Worm (Caenorhabditis elegans) whole organism, L1 larva: ENCODE data around the gene npp-10.

ENCODE experiments used
- F16B12.6 ChIP-seq: fragments of 150-350 bp; optimal IDR thresholded peaks from 2 replicates; lab custom pipeline; 2014; ENCODE audit warnings: missing biosample characterization, missing genetic modification characterization
- Y116A8C.19 ChIP-seq: sonication (generic microtip); optimal IDR thresholded peaks from 2 replicates; lab custom pipeline; 2016; ENCODE audit warnings: missing compliant biosample characterization, missing genetic modification characterization, borderline replicate concordance
- aha-1 ChIP-seq: fragments of 150-350 bp; optimal IDR thresholded peaks from 2 replicates; lab custom pipeline; 2014; ENCODE audit warnings: missing biosample characterization, missing genetic modification characterization
- alr-1 ChIP-seq: fragments of 200-800 bp; sonication (Bioruptor generic); optimal IDR thresholded peaks from 2 replicates; lab custom pipeline; 2018; ENCODE audit warnings: borderline replicate concordance, mild to moderate bottlenecking, missing genetic modification characterization, missing compliant biosample characterization
- aly-2 ChIP-seq: fragments of 150-350 bp; optimal IDR thresholded peaks from 2 replicates; lab custom pipeline; 2014; ENCODE audit warnings: missing biosample characterization, missing genetic modification characterization
- ama-1 ChIP-seq: fragments of 150-350 bp; optimal IDR thresholded peaks from 2 replicates; lab custom pipeline; 2014
- blmp-1 ChIP-seq: fragments of 150-350 bp; optimal IDR thresholded peaks from 2 replicates; lab custom pipeline; 2014; ENCODE audit warnings: missing biosample characterization, missing genetic modification characterization
- ceh-63 ChIP-seq: fragments of 200-800 bp; sonication (Bioruptor generic); optimal IDR thresholded peaks from 2 replicates; lab custom pipeline; 2018; ENCODE audit warnings: mild to moderate bottlenecking, missing genetic modification characterization, missing compliant biosample characterization
- ceh-82 ChIP-seq, 3 experiments: fragments of 150-350 bp in 1 of 3; sonication (generic microtip) in 2 of 3; optimal IDR thresholded peaks; 2 replicates each; lab custom pipeline; 2014 to 2017; ENCODE audit warnings: missing biosample characterization in 3 of 3, missing genetic modification characterization in 3 of 3
- ceh-88 ChIP-seq: fragments of 200-800 bp; sonication (Bioruptor generic); IDR thresholded peaks from 2 replicates; pipeline ENCODE4 v1.3.6; 2022; ENCODE audit warnings: missing genetic modification characterization, missing compliant biosample characterization
- ces-1 ChIP-seq: fragments of 150-350 bp; optimal IDR thresholded peaks from 2 replicates; lab custom pipeline; 2014; ENCODE audit warnings: missing biosample characterization, missing genetic modification reagents, missing genetic modification characterization
- dpl-1 ChIP-seq, 3 experiments: fragments of 150-350 bp in 2 of 3; sonication (generic microtip) in 1 of 3; optimal IDR thresholded peaks; 2 replicates each; lab custom pipeline; 2014 to 2017; ENCODE audit warnings: missing biosample characterization in 3 of 3, missing genetic modification characterization in 3 of 3, missing genetic modification reagents in 3 of 3
- efl-1 ChIP-seq, 4 experiments: fragments of 150-350 bp; optimal IDR thresholded peaks in 3 of 4; peaks in 1 of 4; 1 replicate in 1 of 4; 2 replicates in 3 of 4; lab custom pipeline; 2014; ENCODE audit warnings: missing biosample characterization in 2 of 4, missing genetic modification characterization in 2 of 4, missing genetic modification reagents in 2 of 4
- egl-13 ChIP-seq: sonication (generic microtip); optimal IDR thresholded peaks from 2 replicates; lab custom pipeline; 2016; ENCODE audit warnings: missing genotype, missing genetic modification reagents, missing genetic modification characterization, missing compliant biosample characterization
- elt-2 ChIP-seq: sonication (generic microtip); optimal IDR thresholded peaks from 2 replicates; lab custom pipeline; 2016; ENCODE audit warnings: missing genetic modification characterization, mild to moderate bottlenecking, inconsistent platforms, missing compliant biosample characterization, missing genetic modification reagents
- elt-3 ChIP-seq, 6 experiments: fragments of 150-350 bp in 1 of 6; sonication (generic microtip); optimal IDR thresholded peaks; 2 replicates each; lab custom pipeline; 2017 to 2018; ENCODE audit warnings: missing biosample characterization in 6 of 6, missing genetic modification characterization in 6 of 6, inconsistent platforms in 1 of 6
- ets-5 ChIP-seq: fragments of 200-800 bp; sonication (Bioruptor generic); IDR thresholded peaks from 2 replicates; pipeline ENCODE4 v1.3.6; 2022; ENCODE audit warnings: missing genetic modification characterization, missing compliant biosample characterization
- fkh-10 ChIP-seq: sonication (generic microtip); optimal IDR thresholded peaks from 2 replicates; lab custom pipeline; 2017; ENCODE audit warnings: missing biosample characterization, missing genetic modification reagents, missing genetic modification characterization
- hlh-17 ChIP-seq: fragments of 200-800 bp; sonication (Bioruptor generic); optimal IDR thresholded peaks from 2 replicates; lab custom pipeline; 2018; ENCODE audit warnings: missing genetic modification characterization, mild to moderate bottlenecking, missing compliant biosample characterization, moderate library complexity, borderline replicate concordance
- irx-1 ChIP-seq: sonication (generic microtip); optimal IDR thresholded peaks from 2 replicates; lab custom pipeline; 2016; ENCODE audit warnings: missing genetic modification characterization, missing compliant biosample characterization
- jun-1 ChIP-seq: fragments of 150-350 bp; optimal IDR thresholded peaks from 2 replicates; lab custom pipeline; 2014; ENCODE audit warnings: missing biosample characterization, missing genetic modification reagents, missing genetic modification characterization
- lin-14 ChIP-seq: fragments of 200-800 bp; sonication (Bioruptor generic); optimal IDR thresholded peaks from 2 replicates; lab custom pipeline; 2018; ENCODE audit warnings: mild to moderate bottlenecking, missing genetic modification characterization, moderate library complexity, missing compliant biosample characterization
- lin-35 ChIP-seq, 2 experiments: fragments of 150-350 bp; optimal IDR thresholded peaks; 2 replicates each; lab custom pipeline; 2014; ENCODE audit warnings: missing biosample characterization in 2 of 2, missing genetic modification characterization in 2 of 2, missing genetic modification reagents in 2 of 2
- lin-39 ChIP-seq: fragments of 150-350 bp; optimal IDR thresholded peaks from 2 replicates; lab custom pipeline; 2014; ENCODE audit warnings: missing biosample characterization, missing genetic modification reagents, missing genetic modification characterization
- lsy-2 ChIP-seq, 2 experiments: fragments of 150-350 bp; optimal IDR thresholded peaks; 2 replicates each; lab custom pipeline; 2014; ENCODE audit warnings: missing biosample characterization in 2 of 2, missing genetic modification characterization in 2 of 2
- mab-9 ChIP-seq: fragments of 200-800 bp; sonication (Bioruptor generic); IDR thresholded peaks from 2 replicates; pipeline ENCODE4 v1.3.6; 2022; ENCODE audit warnings: missing genetic modification reagents, missing genetic modification characterization, missing compliant biosample characterization
- mef-2 ChIP-seq: fragments of 150-350 bp; optimal IDR thresholded peaks from 2 replicates; lab custom pipeline; 2014; ENCODE audit warnings: missing biosample characterization, missing genetic modification characterization
- mep-1 ChIP-seq: fragments of 150-350 bp; optimal IDR thresholded peaks from 2 replicates; lab custom pipeline; 2014; ENCODE audit warnings: missing biosample characterization, missing genetic modification characterization
- nhr-11 ChIP-seq: fragments of 150-350 bp; optimal IDR thresholded peaks from 2 replicates; lab custom pipeline; 2014; ENCODE audit warnings: missing biosample characterization, missing genetic modification characterization
- nhr-19 ChIP-seq: fragments of 200-800 bp; sonication (Bioruptor generic); conservative IDR thresholded peaks from 2 replicates; pipeline ENCODE4 v1.3.6; 2022; ENCODE audit warnings: missing genetic modification characterization, missing compliant biosample characterization
- nhr-20 ChIP-seq: sonication (generic microtip); optimal IDR thresholded peaks from 2 replicates; lab custom pipeline; 2016; ENCODE audit warnings: mild to moderate bottlenecking, missing genetic modification characterization, missing compliant biosample characterization
- nhr-237 ChIP-seq: fragments of 150-350 bp; optimal IDR thresholded peaks from 2 replicates; lab custom pipeline; 2014; ENCODE audit warnings: missing biosample characterization, missing genetic modification characterization
- nhr-47 ChIP-seq: sonication (generic microtip); optimal IDR thresholded peaks from 2 replicates; lab custom pipeline; 2016; ENCODE audit warnings: mild to moderate bottlenecking, missing genetic modification characterization, moderate library complexity, missing compliant biosample characterization
- nhr-71 ChIP-seq: sonication (generic microtip); optimal IDR thresholded peaks from 2 replicates; lab custom pipeline; 2016; ENCODE audit warnings: mild to moderate bottlenecking, missing genetic modification characterization, moderate library complexity, missing compliant biosample characterization
- nhr-77 ChIP-seq: fragments of 150-350 bp; optimal IDR thresholded peaks from 2 replicates; lab custom pipeline; 2014; ENCODE audit warnings: missing biosample characterization, missing genetic modification characterization
- pag-3 ChIP-seq: sonication (generic microtip); optimal IDR thresholded peaks from 2 replicates; lab custom pipeline; 2017; ENCODE audit warnings: missing genetic modification characterization, mild to moderate bottlenecking, missing compliant biosample characterization, antibody characterized with exemption, borderline replicate concordance; ENCODE audit not compliant: insufficient read depth
- rnt-1 ChIP-seq: sonication (generic microtip); optimal IDR thresholded peaks from 2 replicates; lab custom pipeline; 2016; ENCODE audit warnings: mild to moderate bottlenecking, missing genetic modification characterization, moderate library complexity, missing compliant biosample characterization
- skn-1 ChIP-seq: fragments of 150-350 bp; optimal IDR thresholded peaks from 2 replicates; lab custom pipeline; 2014; ENCODE audit warnings: missing biosample characterization, missing genetic modification characterization
- snu-23 ChIP-seq: sonication (generic microtip); optimal IDR thresholded peaks from 2 replicates; lab custom pipeline; 2016; ENCODE audit warnings: missing genetic modification characterization, missing compliant biosample characterization
- swsn-7 ChIP-seq: sonication (generic microtip); optimal IDR thresholded peaks from 2 replicates; lab custom pipeline; 2016; ENCODE audit warnings: missing genetic modification characterization, missing compliant biosample characterization
- tbx-2 ChIP-seq: sonication (generic microtip); optimal IDR thresholded peaks from 2 replicates; lab custom pipeline; 2016; ENCODE audit warnings: missing genetic modification characterization, missing compliant biosample characterization
- unc-130 ChIP-seq: fragments of 150-350 bp; optimal IDR thresholded peaks from 2 replicates; lab custom pipeline; 2017; ENCODE audit warnings: missing biosample characterization, missing genetic modification characterization, inconsistent platforms
- unc-30 ChIP-seq: sonication (generic microtip); optimal IDR thresholded peaks from 2 replicates; lab custom pipeline; 2017; ENCODE audit warnings: missing biosample characterization, missing genetic modification characterization
- unc-86 ChIP-seq: sonication (generic microtip); optimal IDR thresholded peaks from 2 replicates; lab custom pipeline; 2016; ENCODE audit warnings: missing genetic modification characterization, missing compliant biosample characterization
- vab-15 ChIP-seq: sonication (generic microtip); optimal IDR thresholded peaks from 2 replicates; lab custom pipeline; 2017; ENCODE audit warnings: missing genotype, mild to moderate bottlenecking, missing genetic modification characterization, missing compliant biosample characterization
- xbp-1 ChIP-seq: sonication (generic microtip); optimal IDR thresholded peaks from 2 replicates; lab custom pipeline; 2016; ENCODE audit warnings: missing genetic modification characterization, missing compliant biosample characterization
- ztf-11 ChIP-seq, 2 experiments: sonication (generic microtip); optimal IDR thresholded peaks; 2 replicates each; lab custom pipeline; 2016 to 2017; ENCODE audit warnings: missing genetic modification characterization in 2 of 2, missing biosample characterization in 1 of 2, missing compliant biosample characterization in 1 of 2

Gene npp-10

ce11 chrIII:5988991-5989726 is 30.2 kb downstream of the npp-10 start:
- TF ChIP-seq tbx-2 (tag; lab: Kevin White, UChicago) (peak; percentile 23), nhr-20 (tag; lab: Kevin White, UChicago) (peak; percentile 35), xbp-1 (tag; lab: Kevin White, UChicago) (peak; percentile 11), snu-23 (GFP tag; lab: Kevin White, UChicago) (peak; percentile 23), rnt-1 (tag; lab: Kevin White, UChicago) (peak; percentile 22), unc-86 (tag; lab: Kevin White, UChicago) (peak; percentile 24), ets-5 (GFP tag; lab: Robert Waterston, UW) (no peak), mep-1 (tag; lab: Kevin White, UChicago) (peak; percentile 45), aha-1 (no peak), dpl-1 (GFP tag; optimal IDR thresholded peaks at IDR 0.05; lab: Kevin White, UChicago) (peak; percentile 71 to 82 (median 75)), elt-2 (tag; lab: Kevin White, UChicago) (no peak), lsy-2 (tag; optimal IDR thresholded peaks at IDR 0.05; lab: Kevin White, UChicago) (peak in 1 of 2 experiments; percentile 40), F16B12.6 (tag; lab: Kevin White, UChicago) (no peak), pag-3 (no peak), elt-3 (tag; optimal IDR thresholded peaks at IDR 0.05; lab: Kevin White, UChicago) (no peak), nhr-71 (tag; lab: Kevin White, UChicago) (peak; percentile 39), nhr-47 (tag; lab: Kevin White, UChicago) (peak; percentile 13), ama-1 (lab: Kevin White, UChicago) (peak; percentile 19), lin-39 (tag; lab: Kevin White, UChicago) (no peak), nhr-237 (tag; lab: Kevin White, UChicago) (no peak), ztf-11 (tag; optimal IDR thresholded peaks at IDR 0.05; lab: Kevin White, UChicago) (peak in 1 of 2 experiments; percentile 20), blmp-1 (tag; lab: Kevin White, UChicago) (peak; percentile 39), swsn-7 (peak; percentile 14), lin-14 (GFP tag; lab: Kevin White, UChicago) (peak; percentile 66), alr-1 (tag; lab: Kevin White, UChicago) (no peak), fkh-10 (GFP tag; lab: Kevin White, UChicago) (peak; percentile 9), lin-35 (GFP tag; optimal IDR thresholded peaks at IDR 0.05; lab: Kevin White, UChicago) (peak; percentile 73 to 82), efl-1 (optimal IDR thresholded peaks at IDR 0.05; lab: Kevin White, UChicago) (peak; percentile 77), efl-1 (GFP tag; optimal IDR thresholded peaks at IDR 0.05 in 1 of 2; lab: Kevin White, UChicago) (peak; percentile 81 to 97), jun-1 (tag; lab: Kevin White, UChicago) (no peak), mab-9 (GFP tag; lab: Robert Waterston, UW) (peak; percentile 73)

- TF ChIP-seq skn-1 (tag; lab: Kevin White, UChicago), result no peak
- TF ChIP-seq unc-30 (tag; lab: Kevin White, UChicago), result no peak
- TF ChIP-seq mef-2, result no peak
- TF ChIP-seq aha-1, result no peak
Measured at ce11 chrIII:5988461-5988860, 30.9 kb downstream of the npp-10 start.

- peak; percentile 7 for TF ChIP-seq nhr-71 (tag; lab: Kevin White, UChicago)
- TF ChIP-seq rnt-1 (tag; lab: Kevin White, UChicago), result peak; percentile 28
- TF ChIP-seq ceh-82 (tag; optimal IDR thresholded peaks at IDR 0.05; lab: Kevin White, UChicago), result peak in 1 of 3 experiments; percentile 14
- peak; percentile 50 for TF ChIP-seq lin-14 (GFP tag; lab: Kevin White, UChicago)
- TF ChIP-seq aly-2 (tag; lab: Kevin White, UChicago), result no peak
- TF ChIP-seq nhr-19 (GFP tag; lab: Robert Waterston, UW), result 0 out of 2 replicates have a peak, but pooled peaks have one; percentile 12
- TF ChIP-seq ceh-88 (GFP tag; lab: Robert Waterston, UW), result no peak
- TF ChIP-seq irx-1, result no peak
- peak in 1 of 2 experiments; percentile 4 for TF ChIP-seq lin-35 (GFP tag; optimal IDR thresholded peaks at IDR 0.05; lab: Kevin White, UChicago)
- no peak for TF ChIP-seq Y116A8C.19
- no peak for TF ChIP-seq nhr-77 (tag; lab: Kevin White, UChicago)
- TF ChIP-seq ceh-63 (GFP tag; lab: Kevin White, UChicago), result no peak
- no peak for TF ChIP-seq ces-1
- TF ChIP-seq hlh-17, result no peak
- TF ChIP-seq egl-13 (tag; lab: Kevin White, UChicago), result peak; percentile 9
- TF ChIP-seq unc-130, result no peak
- no peak for TF ChIP-seq vab-15
- TF ChIP-seq lsy-2 (tag; optimal IDR thresholded peaks at IDR 0.05; lab: Kevin White, UChicago), result peak in 1 of 2 experiments; percentile 16
- TF ChIP-seq mef-2, result no peak
- no peak for TF ChIP-seq nhr-11
- TF ChIP-seq mep-1 (tag; lab: Kevin White, UChicago), result peak; percentile 15
Measured at ce11 chrIII:5988010-5988409, 31.4 kb downstream of the npp-10 start.
